Worm (Caenorhabditis elegans) whole organism, L4/young adult: Measurements from ENCODE around the gene btb-6.

ENCODE experiments used
- W03F9.2 ChIP-seq: fragments of 150-350 bp; optimal IDR thresholded peaks from 2 replicates; lab custom pipeline; 2014; ENCODE audit warnings: missing biosample characterization, missing genetic modification characterization
- dao-5 ChIP-seq: sonication (generic microtip); optimal IDR thresholded peaks from 2 replicates; lab custom pipeline; 2016; ENCODE audit warnings: missing genotype, missing genetic modification characterization, moderate library complexity, missing compliant biosample characterization
- him-1 ChIP-seq: sonication (generic microtip); optimal IDR thresholded peaks from 2 replicates; lab custom pipeline; 2016; ENCODE audit warnings: missing genotype, missing genetic modification reagents, missing genetic modification characterization, missing compliant biosample characterization

The btb-6 gene

ce11 chrII:1695861-1696260, 19.2 kb upstream of the btb-6 start, which contains the start of gene F58E1.13:
TSS of gene F58E1.13 (minus strand) at chrII:1695872.
- TF ChIP-seq W03F9.2 (tag; lab: Kevin White, UChicago) (no peak), dao-5 (tag; lab: Kevin White, UChicago) (no peak), him-1 (tag; lab: Kevin White, UChicago) (no peak)

ce11 chrII:1703363-1703762, 11.7 kb upstream of the btb-6 start, which contains the start of gene fbxb-47:
TSS of gene fbxb-47 (minus strand) at chrII:1703463.
- no peak for TF ChIP-seq dao-5 (tag; lab: Kevin White, UChicago)
- no peak for TF ChIP-seq W03F9.2 (tag; lab: Kevin White, UChicago)
- no peak for TF ChIP-seq him-1 (tag; lab: Kevin White, UChicago)

ce11 chrII:1706385-1706784, 8.7 kb upstream of the btb-6 start, which contains the start of gene sdz-18:
TSS of gene sdz-18 (minus strand) at chrII:1706485.
- TF ChIP-seq him-1 (tag; lab: Kevin White, UChicago) (no peak), W03F9.2 (tag; lab: Kevin White, UChicago) (no peak), dao-5 (tag; lab: Kevin White, UChicago) (no peak)

- no peak for TF ChIP-seq him-1 (tag; lab: Kevin White, UChicago)
- TF ChIP-seq dao-5 (tag; lab: Kevin White, UChicago), result no peak
- TF ChIP-seq W03F9.2 (tag; lab: Kevin White, UChicago), result no peak
These were observed 5.1 kb upstream of the btb-6 start, which contains the start of gene fbxa-184 for ce11 chrII:1709959-1710358. TSS of gene fbxa-184 (plus strand) at chrII:1710259.

ce11 chrII:1712938-1713337, 2.2 kb upstream of the btb-6 start, which contains the start of gene btb-7:
TSS of gene btb-7 (plus strand) at chrII:1713238.
- no peak for TF ChIP-seq W03F9.2 (tag; lab: Kevin White, UChicago)
- TF ChIP-seq dao-5 (tag; lab: Kevin White, UChicago), result no peak
- TF ChIP-seq him-1 (tag; lab: Kevin White, UChicago), result no peak

ce11 chrII:1719153-1719552, 4.0 kb downstream of the btb-6 start, which contains the start of gene fbxb-48:
TSS of gene fbxb-48 (minus strand) at chrII:1719253.
- TF ChIP-seq dao-5 (tag; lab: Kevin White, UChicago) (no peak), W03F9.2 (tag; lab: Kevin White, UChicago) (no peak), him-1 (tag; lab: Kevin White, UChicago) (no peak)

ce11 chrII:1722394-1722793, 7.3 kb downstream of the btb-6 start, which contains the start of the genes fbxb-5 and btb-8:
TSS of gene fbxb-5 (minus strand) at chrII:1722494.
TSS of gene btb-8 (plus strand) at chrII:1722770.
- TF ChIP-seq dao-5 (tag; lab: Kevin White, UChicago) (no peak), W03F9.2 (tag; lab: Kevin White, UChicago) (no peak), him-1 (tag; lab: Kevin White, UChicago) (no peak)

ce11 chrII:1724314-1724713, 9.2 kb downstream of the btb-6 start, which contains the start of gene fbxb-11:
TSS of gene fbxb-11 (plus strand) at chrII:1724614.
- TF ChIP-seq W03F9.2 (tag; lab: Kevin White, UChicago) (no peak), dao-5 (tag; lab: Kevin White, UChicago) (no peak), him-1 (tag; lab: Kevin White, UChicago) (no peak)

ce11 chrII:1725735-1726134, 10.6 kb downstream of the btb-6 start, which contains the start of gene F45C12.17:
TSS of gene F45C12.17 (plus strand) at chrII:1726111.
- TF ChIP-seq him-1 (tag; lab: Kevin White, UChicago) (no peak), dao-5 (tag; lab: Kevin White, UChicago) (no peak), W03F9.2 (tag; lab: Kevin White, UChicago) (no peak)

- TF ChIP-seq W03F9.2 (tag; lab: Kevin White, UChicago) (no peak), him-1 (tag; lab: Kevin White, UChicago) (no peak), dao-5 (tag; lab: Kevin White, UChicago) (no peak)
These were observed 13.2 kb downstream of the btb-6 start, which contains the start of gene btb-9 for ce11 chrII:1728253-1728652. TSS of gene btb-9 (plus strand) at chrII:1728506.

- TF ChIP-seq him-1 (tag; lab: Kevin White, UChicago) (no peak), dao-5 (tag; lab: Kevin White, UChicago) (no peak), W03F9.2 (tag; lab: Kevin White, UChicago) (no peak)
These were observed 15.0 kb downstream of the btb-6 start, which contains the start of gene ceh-81 for ce11 chrII:1730103-1730502. TSS of gene ceh-81 (plus strand) at chrII:1730403.

- TF ChIP-seq him-1 (tag; lab: Kevin White, UChicago) (no peak), W03F9.2 (tag; lab: Kevin White, UChicago) (no peak), dao-5 (tag; lab: Kevin White, UChicago) (no peak)
These were observed 16.8 kb downstream of the btb-6 start, which contains the start of gene ceh-82 for ce11 chrII:1731932-1732331. TSS of gene ceh-82 (plus strand) at chrII:1732232.

- TF ChIP-seq dao-5 (tag; lab: Kevin White, UChicago) (no peak), W03F9.2 (tag; lab: Kevin White, UChicago) (no peak), him-1 (tag; lab: Kevin White, UChicago) (no peak)
These were observed 20.0 kb downstream of the btb-6 start for ce11 chrII:1735145-1735544.

- TF ChIP-seq him-1 (tag; lab: Kevin White, UChicago) (no peak), W03F9.2 (tag; lab: Kevin White, UChicago) (no peak), dao-5 (tag; lab: Kevin White, UChicago) (no peak)
These were observed 21.2 kb downstream of the btb-6 start, which contains the start of gene ceh-83 for ce11 chrII:1736353-1736752. TSS of gene ceh-83 (minus strand) at chrII:1736533.
